Fruit fly (Drosophila melanogaster) whole organism, embryonic: ENCODE results near the gene barc.

Experiments used
- Ada2b ChIP-seq: fragments of 200-800 bp; sonication (Bioruptor generic); IDR thresholded peaks from 2 replicates; pipeline ENCODE4 v1.3.6; 2022; ENCODE audit warnings: missing biosample characterization, missing genetic modification characterization
- Asciz ChIP-seq: fragments of 200-800 bp; sonication (Bioruptor generic); optimal IDR thresholded peaks from 2 replicates; lab custom pipeline; 2017; ENCODE audit warnings: missing biosample characterization, mild to moderate bottlenecking, missing genetic modification characterization, missing genetic modification reagents
- CG10209 ChIP-seq: fragments of 200-800 bp; sonication (Bioruptor generic); optimal IDR thresholded peaks from 3 replicates; lab custom pipeline; 2017; ENCODE audit warnings: missing biosample characterization, mild to moderate bottlenecking, missing genetic modification characterization, missing genetic modification reagents
- CG10267 ChIP-seq: fragments of 200-800 bp; sonication (Bioruptor generic); optimal IDR thresholded peaks from 2 replicates; lab custom pipeline; 2018; ENCODE audit warnings: missing biosample characterization, mild to moderate bottlenecking, missing genetic modification characterization, moderate library complexity
- CG10321 ChIP-seq: fragments of 200-800 bp; sonication (Bioruptor generic); IDR thresholded peaks from 2 replicates; pipeline ENCODE4 v1.3.6; 2022; ENCODE audit warnings: missing biosample characterization, missing genetic modification characterization
- CG10431 ChIP-seq: fragments of 200-800 bp; sonication (Bioruptor generic); optimal IDR thresholded peaks from 3 replicates; lab custom pipeline; 2018; ENCODE audit warnings: missing biosample characterization, mild to moderate bottlenecking, missing genetic modification characterization
- CG10979 ChIP-seq: fragments of 200-800 bp; sonication (Bioruptor generic); optimal IDR thresholded peaks from 2 replicates; lab custom pipeline; 2018; ENCODE audit warnings: missing biosample characterization, mild to moderate bottlenecking, missing genetic modification characterization, moderate library complexity
- CG12236 ChIP-seq: fragments of 200-800 bp; sonication (Bioruptor generic); optimal IDR thresholded peaks from 2 replicates; lab custom pipeline; 2016; ENCODE audit warnings: missing biosample characterization, missing genetic modification characterization
- CG14710 ChIP-seq: fragments of 200-800 bp; sonication (Bioruptor generic); optimal IDR thresholded peaks from 3 replicates; lab custom pipeline; 2019; ENCODE audit warnings: missing biosample characterization, mild to moderate bottlenecking, missing genetic modification characterization, moderate library complexity
- CG15696 ChIP-seq: fragments of 200-800 bp; sonication (Bioruptor generic); optimal IDR thresholded peaks from 2 replicates; lab custom pipeline; 2019; ENCODE audit warnings: missing biosample characterization, mild to moderate bottlenecking, missing genetic modification characterization, moderate library complexity
- CG16815 ChIP-seq: fragments of 200-800 bp; sonication (Bioruptor generic); optimal IDR thresholded peaks from 3 replicates; lab custom pipeline; 2017; ENCODE audit warnings: missing biosample characterization, mild to moderate bottlenecking, missing genetic modification characterization
- CG17829 ChIP-seq: fragments of 200-800 bp; optimal IDR thresholded peaks from 2 replicates; lab custom pipeline; 2019; ENCODE audit warnings: missing biosample characterization, mild to moderate bottlenecking, missing genetic modification characterization, moderate library complexity
- CG18262 ChIP-seq: fragments of 200-800 bp; optimal IDR thresholded peaks from 3 replicates; lab custom pipeline; 2019; ENCODE audit warnings: missing biosample characterization, mild to moderate bottlenecking, missing genetic modification characterization, moderate library complexity
- CG2202 ChIP-seq: fragments of 200-800 bp; sonication (Bioruptor generic); optimal IDR thresholded peaks from 2 replicates; lab custom pipeline; 2018; ENCODE audit warnings: missing biosample characterization, mild to moderate bottlenecking, missing genetic modification characterization
- CG2712 ChIP-seq: fragments of 200-800 bp; optimal IDR thresholded peaks from 3 replicates; lab custom pipeline; 2019; ENCODE audit warnings: missing biosample characterization, mild to moderate bottlenecking, missing genetic modification characterization, moderate library complexity
- CG3163 ChIP-seq: fragments of 200-800 bp; sonication (Bioruptor generic); optimal IDR thresholded peaks from 3 replicates; lab custom pipeline; 2016; ENCODE audit warnings: missing biosample characterization, missing genetic modification characterization
- CG4328 ChIP-seq: fragments of 200-800 bp; sonication (Bioruptor generic); optimal IDR thresholded peaks from 3 replicates; lab custom pipeline; 2017; ENCODE audit warnings: missing biosample characterization, missing genetic modification reagents, missing genetic modification characterization
- CG4404 ChIP-seq: fragments of 200-800 bp; sonication (Bioruptor generic); IDR thresholded peaks from 2 replicates; pipeline ENCODE4 v1.3.6; 2022; ENCODE audit warnings: missing biosample characterization, missing genetic modification characterization
- CG5245 ChIP-seq: fragments of 200-800 bp; sonication (Bioruptor generic); optimal IDR thresholded peaks from 3 replicates; lab custom pipeline; 2016; ENCODE audit warnings: missing biosample characterization, missing genetic modification characterization
- CG7372 ChIP-seq: fragments of 200-800 bp; sonication (Bioruptor generic); IDR thresholded peaks from 2 replicates; pipeline ENCODE4 v1.3.6; 2022; ENCODE audit warnings: missing biosample characterization, missing genetic modification characterization
- CG7839 ChIP-seq: fragments of 200-800 bp; sonication (Bioruptor generic); optimal IDR thresholded peaks from 3 replicates; lab custom pipeline; 2018; ENCODE audit warnings: missing biosample characterization, mild to moderate bottlenecking, missing genetic modification characterization, moderate library complexity
- CG7963 ChIP-seq: fragments of 200-800 bp; sonication (Bioruptor generic); IDR thresholded peaks from 3 replicates; pipeline ENCODE4 v1.3.6; 2022; ENCODE audit warnings: missing biosample characterization, missing genetic modification characterization; ENCODE audit not compliant: partially characterized antibody
- CG9727 ChIP-seq: fragments of 200-800 bp; sonication (Bioruptor generic); optimal IDR thresholded peaks from 3 replicates; lab custom pipeline; 2017; ENCODE audit warnings: missing biosample characterization, mild to moderate bottlenecking, missing genetic modification characterization
- CTCF ChIP-seq: fragments of 200-800 bp; sonication (Bioruptor generic); optimal IDR thresholded peaks from 2 replicates; lab custom pipeline; 2017; ENCODE audit warnings: missing biosample characterization, mild to moderate bottlenecking, missing genetic modification characterization, moderate library complexity
- NC2α ChIP-seq: fragments of 200-800 bp; sonication (Bioruptor generic); optimal IDR thresholded peaks from 2 replicates; lab custom pipeline; 2016; ENCODE audit warnings: missing biosample characterization, missing genetic modification characterization
- NK7.1 ChIP-seq: fragments of 200-800 bp; sonication (Bioruptor generic); optimal IDR thresholded peaks from 3 replicates; lab custom pipeline; 2016; ENCODE audit warnings: missing biosample characterization, missing genetic modification characterization
- NfI ChIP-seq: fragments of 200-800 bp; sonication (Bioruptor generic); optimal IDR thresholded peaks from 3 replicates; lab custom pipeline; 2018; ENCODE audit warnings: missing biosample characterization, mild to moderate bottlenecking, missing genetic modification characterization, moderate library complexity
- Oaz ChIP-seq: fragments of 200-800 bp; sonication (Bioruptor generic); IDR thresholded peaks from 2 replicates; pipeline ENCODE4 v1.3.6; 2022; ENCODE audit warnings: missing biosample characterization, missing genetic modification characterization
- Ravus ChIP-seq: fragments of 200-800 bp; sonication (Bioruptor generic); IDR thresholded peaks from 2 replicates; pipeline ENCODE4 v1.3.6; 2022; ENCODE audit warnings: missing biosample characterization, missing genetic modification characterization
- Scr ChIP-seq: fragments of 200-800 bp; sonication (Bioruptor generic); IDR thresholded peaks from 2 replicates; pipeline ENCODE4 v1.3.6; 2022; ENCODE audit warnings: missing biosample characterization, missing genetic modification characterization; ENCODE audit not compliant: partially characterized antibody
- Spps ChIP-seq: fragments of 200-800 bp; sonication (Bioruptor generic); optimal IDR thresholded peaks from 2 replicates; lab custom pipeline; 2018; ENCODE audit warnings: missing biosample characterization, mild to moderate bottlenecking, missing genetic modification characterization
- ac ChIP-seq: fragments of 200-800 bp; sonication (Bioruptor generic); optimal IDR thresholded peaks from 3 replicates; lab custom pipeline; 2017; ENCODE audit warnings: missing biosample characterization, mild to moderate bottlenecking, missing genetic modification characterization
- bsh ChIP-seq, 2 experiments: fragments of 200-800 bp; sonication (Bioruptor generic); optimal IDR thresholded peaks; 2 replicates each; lab custom pipeline; 2017 to 2018; ENCODE audit warnings: mild to moderate bottlenecking in 2 of 2, missing biosample characterization in 2 of 2, missing genetic modification characterization in 2 of 2, moderate library complexity in 1 of 2
- chif ChIP-seq, 2 experiments: fragments of 200-800 bp; sonication (Bioruptor generic); optimal IDR thresholded peaks; 3 replicates each; lab custom pipeline; 2016; ENCODE audit warnings: missing biosample characterization in 2 of 2, missing genetic modification characterization in 2 of 2
- dmrt11E ChIP-seq: fragments of 200-800 bp; sonication (Bioruptor generic); optimal IDR thresholded peaks from 3 replicates; lab custom pipeline; 2018; ENCODE audit warnings: missing biosample characterization, mild to moderate bottlenecking, missing genetic modification characterization, moderate library complexity
- fd102C ChIP-seq: fragments of 200-800 bp; sonication (Bioruptor generic); optimal IDR thresholded peaks from 2 replicates; lab custom pipeline; 2018; ENCODE audit warnings: missing biosample characterization, mild to moderate bottlenecking, missing genetic modification characterization, moderate library complexity
- fd3F ChIP-seq: fragments of 200-800 bp; sonication (Bioruptor generic); optimal IDR thresholded peaks from 2 replicates; lab custom pipeline; 2018; ENCODE audit warnings: missing biosample characterization, mild to moderate bottlenecking, missing genetic modification characterization, moderate library complexity
- gcm ChIP-seq: fragments of 200-800 bp; sonication (Bioruptor generic); optimal IDR thresholded peaks from 2 replicates; lab custom pipeline; 2019; ENCODE audit warnings: missing biosample characterization, mild to moderate bottlenecking, missing genetic modification characterization, moderate library complexity
- gem ChIP-seq: fragments of 200-800 bp; sonication (Bioruptor generic); optimal IDR thresholded peaks from 2 replicates; lab custom pipeline; 2019; ENCODE audit warnings: missing biosample characterization, mild to moderate bottlenecking, missing genetic modification characterization, moderate library complexity
- jigr1 ChIP-seq: fragments of 200-800 bp; sonication (Bioruptor generic); IDR thresholded peaks from 3 replicates; pipeline ENCODE4 v1.3.6; 2022; ENCODE audit warnings: missing biosample characterization, missing genetic modification characterization
- lilli ChIP-seq: fragments of 200-800 bp; sonication (Bioruptor generic); optimal IDR thresholded peaks from 3 replicates; lab custom pipeline; 2016; ENCODE audit warnings: missing biosample characterization, missing genetic modification characterization
- lola ChIP-seq, 3 experiments: fragments of >200 bp in 2 of 3; fragments of 200-800 bp in 1 of 3; sonication (Bioruptor generic) in 1 of 3; optimal IDR thresholded peaks; 2 replicates each; lab custom pipeline; 2017 to 2019; ENCODE audit warnings: missing biosample characterization in 3 of 3, missing genetic modification characterization in 3 of 3, mild to moderate bottlenecking in 1 of 3, moderate library complexity in 1 of 3
- onecut ChIP-seq: fragments of 200-800 bp; sonication (Bioruptor generic); IDR thresholded peaks from 2 replicates; pipeline ENCODE4 v1.3.6; 2022; ENCODE audit warnings: missing biosample characterization, missing genetic modification characterization
- pfk ChIP-seq: fragments of 200-800 bp; sonication (Bioruptor generic); optimal IDR thresholded peaks from 2 replicates; lab custom pipeline; 2018; ENCODE audit warnings: missing biosample characterization, mild to moderate bottlenecking, missing genetic modification characterization, moderate library complexity
- phol ChIP-seq: fragments of 200-800 bp; sonication (Bioruptor generic); optimal IDR thresholded peaks from 3 replicates; lab custom pipeline; 2018; ENCODE audit warnings: missing biosample characterization, mild to moderate bottlenecking, missing genetic modification characterization, moderate library complexity
- prd ChIP-seq, 3 experiments: fragments of >200 bp in 2 of 3; fragments of 200-800 bp in 1 of 3; sonication (Bioruptor generic) in 1 of 3; optimal IDR thresholded peaks in 2 of 3; IDR thresholded peaks in 1 of 3; 2 replicates in 2 of 3; 3 replicates in 1 of 3; pipeline versions ENCODE4 v1.3.6 to Lab custom; 2017 to 2022; ENCODE audit warnings: missing biosample characterization in 1 of 3, missing genetic modification characterization in 1 of 3
- sens ChIP-seq: fragments of 200-800 bp; sonication (Bioruptor generic); peaks from one replicate; lab custom pipeline; 2016; ENCODE audit warnings: missing biosample characterization, missing genetic modification characterization
- tin ChIP-seq: fragments of 200-800 bp; sonication (Bioruptor generic); optimal IDR thresholded peaks from 3 replicates; lab custom pipeline; 2016; ENCODE audit warnings: missing biosample characterization, missing genetic modification characterization
- zen ChIP-seq: fragments of 200-800 bp; sonication (Bioruptor generic); optimal IDR thresholded peaks from 3 replicates; lab custom pipeline; 2018; ENCODE audit warnings: missing biosample characterization, mild to moderate bottlenecking, missing genetic modification characterization, moderate library complexity

barc gene

DNA sequence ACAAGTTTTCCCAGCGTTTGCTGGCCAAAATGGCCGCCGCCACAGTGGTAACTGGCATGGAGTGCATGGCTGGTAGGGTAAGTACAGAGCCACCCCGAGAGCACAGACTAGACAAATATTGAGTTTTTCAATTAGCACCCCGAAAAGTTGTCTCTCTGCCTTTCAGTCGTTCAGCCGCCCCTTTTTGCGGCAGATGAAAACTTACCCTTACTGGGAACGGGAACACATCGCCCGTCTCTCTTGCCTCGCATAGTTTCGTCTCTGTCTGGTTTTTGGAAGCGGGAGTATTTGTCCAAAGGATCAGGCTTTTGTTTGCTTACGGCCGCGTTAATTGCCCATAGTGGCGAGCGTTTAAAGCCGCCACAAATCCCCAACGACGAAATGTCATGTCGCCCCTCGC lies 25.8 kb upstream of the barc start (continued):
- peak; percentile 76 for TF ChIP-seq CG10321 (GFP tag; lab: Robert Waterston, UW)
- TF ChIP-seq Oaz = no peak

DNA sequence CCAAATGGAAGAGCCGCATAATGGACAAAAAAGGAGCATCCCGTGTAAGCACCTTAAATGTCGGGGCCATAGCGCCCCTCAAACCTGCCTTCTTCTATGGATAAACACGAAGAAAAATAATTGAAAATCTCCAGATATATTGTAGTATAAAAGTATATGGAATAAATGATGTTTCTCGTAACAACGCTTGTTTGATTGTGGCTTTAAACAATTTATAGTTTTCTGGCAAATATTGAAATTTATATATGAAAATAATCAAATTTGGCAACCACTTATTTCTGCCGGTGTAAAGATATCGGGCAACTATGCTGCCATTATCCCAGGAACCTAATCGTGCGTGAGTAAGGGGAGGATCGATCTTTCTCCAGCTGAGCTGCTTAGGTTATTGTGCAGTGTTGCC lies 22.3 kb upstream of the barc start:
- TF ChIP-seq phol (peak; percentile 17), CG16815 (peak; percentile 1), chif (GFP tag; optimal IDR thresholded peaks at IDR 0.05; lab: Kevin White, UChicago) (peak in 1 of 2 experiments; percentile 0), CG2202 (tag; lab: Kevin White, UChicago) (no peak), bsh (GFP tag; optimal IDR thresholded peaks at IDR 0.05; lab: Kevin White, UChicago) (peak in 1 of 2 experiments; percentile 27), zen (peak; percentile 56), CG15696 (peak; percentile 19), CG17829 (tag; lab: Kevin White, UChicago) (peak; percentile 6), Ravus (no peak), dmrt11E (tag; lab: Kevin White, UChicago) (peak; percentile 59), lola (GFP tag; optimal IDR thresholded peaks at IDR 0.05; lab: Kevin White, UChicago) (peak in 1 of 3 experiments; percentile 17), CG14710 (tag; lab: Kevin White, UChicago) (peak; percentile 23), Asciz (no peak), CG2712 (tag; lab: Kevin White, UChicago) (peak; percentile 38), CG5245 (no peak), CG18262 (tag; lab: Kevin White, UChicago) (peak; percentile 39), fd3F (GFP tag; lab: Kevin White, UChicago) (no peak), CG7963 (GFP tag; lab: Robert Waterston, UW) (no peak), prd (optimal IDR thresholded peaks at IDR 0.05; lab: Kevin White, UChicago) (no peak), prd (GFP tag; IDR thresholded peaks at IDR 0.05; lab: Robert Waterston, UW) (peak; percentile 48; the same call in 1 of the 3 replicates), CTCF (GFP tag; lab: Kevin White, UChicago) (no peak), CG10267 (tag; lab: Kevin White, UChicago) (peak; percentile 24), sens (peak; percentile 82), ac (GFP tag; lab: Kevin White, UChicago) (peak; percentile 24), CG9727 (GFP tag; lab: Kevin White, UChicago) (peak; percentile 45), fd102C (GFP tag; lab: Kevin White, UChicago) (peak; percentile 50), NC2α (GFP tag; lab: Kevin White, UChicago) (no peak), pfk (GFP tag; lab: Kevin White, UChicago) (no peak), onecut (GFP tag; lab: Robert Waterston, UW) (no peak), gem (tag; lab: Kevin White, UChicago) (peak; percentile 39), jigr1 (GFP tag; lab: Robert Waterston, UW) (no peak), CG4404 (GFP tag; lab: Robert Waterston, UW) (peak; percentile 20; the same call in 1 of the 2 replicates), CG10979 (peak; percentile 41)

DNA sequence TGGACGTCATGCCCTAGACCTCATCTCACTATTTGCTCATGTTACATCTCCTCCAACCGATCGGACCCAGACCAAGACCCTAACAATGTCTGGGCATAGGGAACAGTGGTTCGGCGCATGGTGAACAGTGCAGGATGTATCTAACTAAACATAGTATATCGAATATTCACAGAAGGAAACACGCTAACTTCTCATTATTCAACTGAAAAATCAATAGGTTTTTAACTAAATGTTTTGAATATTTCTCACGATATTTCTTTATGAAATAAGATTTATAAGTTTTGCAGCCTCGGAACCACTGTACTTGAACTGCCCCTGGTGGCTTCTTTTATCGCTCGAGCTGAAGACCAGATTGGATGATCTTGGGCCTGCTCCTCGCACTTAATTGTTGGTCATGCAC lies 20.7 kb upstream of the barc start:
- TF ChIP-seq lilli (GFP tag; lab: Kevin White, UChicago) (peak; percentile 45), CG10431 (GFP tag; lab: Kevin White, UChicago) (no peak), Ada2b (GFP tag; lab: Robert Waterston, UW) (peak; percentile 53; the same call in 1 of the 2 replicates), gcm (GFP tag; lab: Kevin White, UChicago) (peak; percentile 62), tin (peak; percentile 60), Scr (GFP tag; lab: Robert Waterston, UW) (no peak), Spps (peak; percentile 71), CG12236 (GFP tag; lab: Kevin White, UChicago) (peak; percentile 20), NK7.1 (GFP tag; lab: Kevin White, UChicago) (no peak), CG7372 (GFP tag; lab: Robert Waterston, UW) (no peak), CG7839 (peak; percentile 59), CG4328 (GFP tag; lab: Kevin White, UChicago) (no peak), NfI (GFP tag; lab: Kevin White, UChicago) (no peak), CG3163 (GFP tag; lab: Kevin White, UChicago) (no peak), CG10209 (GFP tag; lab: Kevin White, UChicago) (peak; percentile 49)
